Worm (Caenorhabditis elegans) whole organism, L4/young adult: ENCODE data around the gene bath-36.
A peak's percentile ranks its signal among the peaks of the same experiment; 100 is the strongest.

Experiments used
- W03F9.2 ChIP-seq: fragments of 150-350 bp; optimal IDR thresholded peaks from 2 replicates; lab custom pipeline; 2014; ENCODE audit warnings: missing biosample characterization, missing genetic modification characterization
- dao-5 ChIP-seq: sonication (generic microtip); optimal IDR thresholded peaks from 2 replicates; lab custom pipeline; 2016; ENCODE audit warnings: missing genotype, missing genetic modification characterization, moderate library complexity, missing compliant biosample characterization
- him-1 ChIP-seq: sonication (generic microtip); optimal IDR thresholded peaks from 2 replicates; lab custom pipeline; 2016; ENCODE audit warnings: missing genotype, missing genetic modification reagents, missing genetic modification characterization, missing compliant biosample characterization

The bath-36 gene

DNA sequence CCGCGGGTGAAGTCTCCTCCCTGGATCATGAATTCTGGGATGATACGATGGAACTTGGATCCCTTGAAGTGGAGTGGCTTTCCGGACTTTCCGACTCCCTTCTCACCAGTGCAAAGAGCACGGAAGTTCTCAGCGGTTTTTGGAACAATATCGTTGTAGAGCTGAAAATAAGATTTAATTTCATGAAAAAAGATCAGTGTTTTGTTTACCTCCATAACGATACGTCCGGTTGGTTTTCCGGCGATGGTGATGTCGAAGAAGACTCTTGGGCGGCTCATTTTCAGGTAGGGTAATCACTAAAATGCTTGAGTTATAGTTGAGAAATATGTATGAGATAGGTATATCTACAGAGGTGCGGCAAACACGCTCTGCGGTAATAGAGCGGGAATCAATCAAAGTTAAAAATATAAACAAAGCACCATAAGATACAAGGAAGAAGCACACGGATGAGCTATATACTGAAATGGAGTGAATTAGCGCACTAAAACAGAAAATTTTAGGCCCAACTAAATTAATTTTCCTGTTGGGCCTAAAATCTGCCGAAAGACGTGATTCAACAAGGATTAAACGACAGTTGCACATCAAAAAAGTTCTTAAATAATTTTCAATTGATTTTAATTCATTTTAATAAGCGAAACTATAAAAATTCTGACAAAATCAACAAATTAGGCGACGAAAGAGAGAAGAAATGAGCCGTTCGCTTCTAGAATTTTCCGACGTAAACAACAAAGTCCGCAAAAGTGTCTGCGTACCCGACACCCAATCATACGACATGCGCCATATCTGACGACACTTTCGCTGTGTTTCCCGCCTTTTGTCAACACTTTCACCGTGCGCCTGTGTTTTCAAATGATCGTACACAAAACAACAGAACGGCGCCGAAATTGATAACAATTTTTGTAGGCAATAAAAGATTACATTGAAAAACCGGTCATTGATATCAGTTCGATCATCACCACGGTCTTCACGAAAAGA is at the start of gene bath-36, which contains the start of gene cyn-7:
bath-36 (plus strand) TSS at position 806 of the 975 bp plus-strand sequence.
cyn-7 (minus strand) TSS at position 296 of the 975 bp plus-strand sequence.
- TF ChIP-seq W03F9.2 (tag; lab: Kevin White, UChicago) (peak; percentile 51), dao-5 (tag; lab: Kevin White, UChicago) (no peak)

DNA sequence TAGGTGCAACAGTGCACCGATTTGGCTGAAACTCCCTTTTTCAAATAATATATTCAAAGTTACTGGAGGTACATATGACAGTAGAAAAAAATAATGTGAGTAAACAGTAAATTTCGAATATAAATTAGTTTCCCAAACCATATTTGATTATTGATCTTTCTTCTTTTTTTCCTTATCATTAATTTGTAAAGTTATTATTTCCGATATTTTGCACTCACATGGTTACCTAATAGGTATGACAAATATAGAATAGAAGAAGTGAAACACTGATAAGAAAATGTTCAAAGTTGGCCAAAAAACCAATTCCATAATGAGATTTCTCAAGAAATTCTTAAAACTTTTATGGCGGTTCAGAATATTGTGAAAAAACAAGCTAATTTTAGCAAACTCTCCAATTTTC is 47.9 kb upstream of the bath-36 start:
- TF ChIP-seq W03F9.2 (tag; lab: Kevin White, UChicago) (no peak), him-1 (no peak), dao-5 (tag; lab: Kevin White, UChicago) (no peak)

DNA sequence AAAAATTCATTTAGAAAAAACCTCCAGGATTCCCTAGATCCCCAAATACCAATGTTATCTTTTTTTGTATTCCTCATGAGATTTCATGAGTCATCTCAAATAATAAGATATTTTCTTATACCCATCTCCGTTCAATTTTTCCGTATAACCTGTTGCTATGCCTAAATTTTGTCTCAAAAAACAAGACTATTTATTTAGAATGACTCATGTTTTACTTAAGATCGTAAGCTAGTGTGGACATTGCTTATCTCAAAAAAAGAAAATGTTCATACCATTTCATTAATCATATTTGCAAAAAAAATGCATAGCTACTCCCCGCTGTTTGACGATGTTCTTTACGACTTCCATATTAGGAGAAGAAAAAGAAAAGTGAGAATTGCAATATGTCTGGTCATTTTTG is 47.4 kb upstream of the bath-36 start, which contains the start of gene K08F9.3:
K08F9.3 (plus strand) TSS at position 301 of the 400 bp plus-strand sequence.
- TF ChIP-seq dao-5 (tag; lab: Kevin White, UChicago) (no peak), him-1 (no peak), W03F9.2 (tag; lab: Kevin White, UChicago) (no peak)

DNA sequence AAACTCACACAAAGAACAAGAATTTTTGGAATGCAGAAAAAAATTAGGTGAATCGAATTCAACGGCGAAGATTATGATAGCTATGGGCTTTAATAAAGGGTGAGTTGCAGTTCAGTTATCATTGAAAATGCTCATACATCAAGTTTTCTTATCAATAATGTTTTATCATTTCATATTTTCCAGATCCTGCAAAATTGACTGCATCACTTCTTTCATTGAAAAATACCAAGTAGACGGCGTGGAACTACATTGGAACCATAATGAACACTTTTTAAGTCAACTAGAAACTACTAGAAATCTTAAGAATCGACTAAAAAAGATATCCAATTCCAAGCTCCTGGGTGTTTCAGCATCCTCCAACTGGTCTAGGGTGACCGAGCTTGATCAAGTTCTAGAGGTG is 44.4 kb upstream of the bath-36 start, which contains the start of gene K08F9.1:
K08F9.1 (minus strand) TSS at position 101 of the 400 bp plus-strand sequence.
- no peak for TF ChIP-seq dao-5 (tag; lab: Kevin White, UChicago)
- TF ChIP-seq W03F9.2 (tag; lab: Kevin White, UChicago), result no peak
- TF ChIP-seq him-1, result no peak

DNA sequence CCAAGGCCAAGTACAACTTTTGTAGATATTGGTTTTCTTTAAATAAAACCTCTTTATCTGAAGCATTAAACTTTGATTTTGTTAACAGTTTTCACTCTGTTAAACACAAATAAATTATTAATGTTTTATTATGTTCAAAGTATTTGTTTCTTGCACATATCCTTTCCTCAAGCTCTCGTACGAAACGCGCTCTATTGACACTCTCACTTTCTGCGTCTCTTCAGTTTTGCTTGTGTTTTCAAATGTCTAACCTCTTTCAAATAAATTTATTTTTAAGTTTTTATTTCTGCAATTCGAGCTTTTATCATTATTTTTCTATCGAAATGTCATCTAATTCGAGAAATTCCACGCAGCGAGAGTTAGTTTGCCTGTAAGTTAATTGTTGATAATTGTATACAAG is 43.9 kb upstream of the bath-36 start, which contains the start of gene K08F9.4:
K08F9.4 (plus strand) TSS at position 222 of the 400 bp plus-strand sequence.
- TF ChIP-seq him-1 (no peak), dao-5 (tag; lab: Kevin White, UChicago) (no peak), W03F9.2 (tag; lab: Kevin White, UChicago) (peak; percentile 64)

DNA sequence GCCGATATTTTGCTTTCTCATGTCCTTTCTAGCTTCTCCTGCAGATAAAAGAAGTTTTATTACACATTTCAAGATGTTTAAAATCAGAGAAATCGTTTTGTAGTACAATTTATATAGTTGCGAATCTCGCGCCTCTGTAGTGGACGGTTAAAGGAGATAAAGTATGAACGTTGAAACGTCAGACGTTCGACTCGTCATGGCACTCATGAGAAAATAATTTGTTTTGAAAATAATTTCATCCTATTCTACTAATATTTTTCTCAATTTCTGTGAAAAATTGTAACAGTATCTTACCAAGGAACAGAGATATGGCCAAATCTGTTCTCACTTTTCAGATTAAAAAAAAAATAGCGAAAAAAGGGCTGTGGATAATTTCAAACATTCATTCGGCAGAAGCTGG is 39.9 kb upstream of the bath-36 start, which contains the start of gene T09F5.20:
T09F5.20 (minus strand) TSS at position 101 of the 400 bp plus-strand sequence.
- TF ChIP-seq W03F9.2 (tag; lab: Kevin White, UChicago), result no peak
- TF ChIP-seq him-1, result no peak
- TF ChIP-seq dao-5 (tag; lab: Kevin White, UChicago), result no peak

DNA sequence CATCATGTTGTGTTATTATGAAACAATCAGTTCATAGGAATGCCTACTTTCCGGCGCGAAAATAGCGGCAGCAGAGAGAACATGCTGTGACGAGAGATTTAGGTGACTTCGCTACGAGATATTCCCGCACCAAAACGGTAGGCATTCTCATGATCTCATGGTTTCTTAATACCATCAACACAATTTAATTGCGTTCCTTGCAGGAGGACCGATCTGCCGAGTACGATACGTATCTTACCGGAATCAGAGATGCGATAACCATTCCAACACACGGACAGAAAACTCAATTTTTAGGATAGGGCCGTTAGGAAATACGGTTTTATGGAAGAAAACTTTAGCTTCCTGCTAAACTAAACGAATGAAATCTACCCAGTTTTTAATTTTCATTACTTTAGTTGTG is 38.9 kb upstream of the bath-36 start, which contains the start of gene T09F5.1:
T09F5.1 (plus strand) TSS at position 301 of the 400 bp plus-strand sequence.
- no peak for TF ChIP-seq him-1
- no peak for TF ChIP-seq dao-5 (tag; lab: Kevin White, UChicago)
- no peak for TF ChIP-seq W03F9.2 (tag; lab: Kevin White, UChicago)

DNA sequence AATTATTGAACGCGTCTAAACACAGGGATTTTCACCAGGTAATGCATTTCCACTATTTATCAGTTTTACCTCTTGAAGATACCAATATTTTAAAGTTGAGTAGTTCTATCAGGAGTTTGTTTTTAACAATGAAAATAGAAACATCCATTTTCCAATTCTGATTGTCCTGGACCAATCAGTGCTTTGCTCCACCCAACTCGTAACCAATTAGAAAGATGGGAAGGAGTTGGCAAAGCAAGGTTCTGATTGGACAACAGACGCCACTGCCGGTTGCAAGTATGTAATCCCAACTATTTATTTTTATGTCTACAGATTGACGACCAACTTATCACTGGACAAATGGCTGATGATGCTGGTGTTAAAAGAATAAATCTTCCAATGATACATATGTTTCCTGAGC is 37.5 kb upstream of the bath-36 start:
- TF ChIP-seq dao-5 (tag; lab: Kevin White, UChicago) (no peak), W03F9.2 (tag; lab: Kevin White, UChicago) (no peak), him-1 (no peak)

DNA sequence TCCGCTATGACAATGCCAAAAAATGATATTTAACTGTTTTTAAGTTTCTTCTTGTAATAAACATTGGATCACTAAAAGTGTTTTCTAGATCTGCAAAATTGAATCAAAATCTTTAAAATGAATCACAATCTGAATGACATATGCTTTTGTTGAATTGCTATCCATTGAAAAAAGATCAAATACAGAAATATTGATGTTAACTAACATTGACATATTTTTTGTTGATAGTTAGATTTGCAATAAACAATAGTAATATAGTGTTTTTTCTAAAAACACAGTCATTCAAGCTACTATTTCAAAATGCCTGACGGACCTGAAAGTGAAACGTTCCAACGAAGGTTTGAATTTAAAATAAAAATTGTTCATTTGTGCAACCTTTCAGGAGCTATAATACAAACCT is 37.0 kb upstream of the bath-36 start, which contains the start of gene T09F5.2:
T09F5.2 (plus strand) TSS at position 301 of the 400 bp plus-strand sequence.
- no peak for TF ChIP-seq him-1
- TF ChIP-seq dao-5 (tag; lab: Kevin White, UChicago), result no peak

DNA sequence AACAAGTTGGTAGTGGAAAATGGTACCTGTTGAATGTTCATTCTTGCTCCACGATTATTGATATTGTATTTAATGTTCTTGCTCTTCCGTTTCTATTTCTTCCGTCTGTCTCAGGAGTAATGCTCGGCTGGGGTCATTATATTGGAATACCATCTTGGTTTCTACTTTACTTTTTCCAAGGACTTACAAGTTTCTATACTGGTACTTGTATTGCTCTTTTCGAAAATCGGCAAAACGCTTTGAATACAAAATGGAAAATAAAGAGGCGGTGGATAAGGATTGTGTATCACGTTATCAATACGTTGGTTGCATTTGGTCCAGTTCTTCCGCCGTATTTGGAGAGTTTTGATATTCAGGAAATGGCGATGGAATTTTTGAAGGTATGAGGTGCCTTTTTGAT is 35.7 kb upstream of the bath-36 start:
- TF ChIP-seq him-1, result no peak
- no peak for TF ChIP-seq W03F9.2 (tag; lab: Kevin White, UChicago)
- no peak for TF ChIP-seq dao-5 (tag; lab: Kevin White, UChicago)

DNA sequence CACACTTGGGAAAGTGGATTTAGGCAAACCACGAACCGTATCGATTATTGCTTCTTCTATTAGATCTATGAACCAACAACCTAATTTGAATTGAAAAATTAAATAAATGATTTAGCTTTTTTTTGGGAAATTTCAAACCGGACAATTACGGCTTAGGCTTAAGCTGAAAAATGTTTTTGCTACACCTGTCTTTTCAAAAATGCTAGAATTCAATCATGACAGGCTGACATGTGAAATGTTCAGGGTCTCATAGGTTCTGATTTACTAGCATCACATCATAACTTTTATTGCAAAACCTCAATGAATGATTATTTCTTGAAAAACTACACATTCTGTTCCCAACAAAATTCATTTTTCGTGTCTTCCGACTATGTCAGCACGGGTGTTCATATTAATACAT is 34.4 kb upstream of the bath-36 start, which contains the start of gene srh-55:
srh-55 (plus strand) TSS at position 301 of the 400 bp plus-strand sequence.
- TF ChIP-seq dao-5 (tag; lab: Kevin White, UChicago) (no peak), him-1 (no peak), W03F9.2 (tag; lab: Kevin White, UChicago) (no peak)

DNA sequence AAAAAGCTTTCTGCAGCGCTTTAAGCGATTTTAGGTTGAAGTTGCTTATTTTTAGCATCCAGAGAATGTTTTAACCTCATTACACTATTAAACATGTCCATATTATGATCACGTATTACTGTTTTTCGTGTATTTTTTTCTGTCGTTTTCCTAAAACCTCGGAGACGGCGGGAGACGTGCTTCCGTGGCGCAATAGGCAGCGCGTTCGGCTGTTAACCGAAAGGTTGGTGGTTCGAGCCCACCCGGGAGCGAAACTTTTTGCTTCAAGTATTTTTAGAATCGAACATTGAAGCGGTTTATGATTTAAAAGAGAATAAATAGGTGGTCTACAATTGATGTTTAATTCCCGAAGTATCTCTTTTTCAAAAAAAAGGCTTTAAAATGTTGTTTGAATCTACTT is 31.2 kb upstream of the bath-36 start:
- no peak for TF ChIP-seq dao-5 (tag; lab: Kevin White, UChicago)
- TF ChIP-seq him-1, result no peak
- TF ChIP-seq W03F9.2 (tag; lab: Kevin White, UChicago), result no peak

DNA sequence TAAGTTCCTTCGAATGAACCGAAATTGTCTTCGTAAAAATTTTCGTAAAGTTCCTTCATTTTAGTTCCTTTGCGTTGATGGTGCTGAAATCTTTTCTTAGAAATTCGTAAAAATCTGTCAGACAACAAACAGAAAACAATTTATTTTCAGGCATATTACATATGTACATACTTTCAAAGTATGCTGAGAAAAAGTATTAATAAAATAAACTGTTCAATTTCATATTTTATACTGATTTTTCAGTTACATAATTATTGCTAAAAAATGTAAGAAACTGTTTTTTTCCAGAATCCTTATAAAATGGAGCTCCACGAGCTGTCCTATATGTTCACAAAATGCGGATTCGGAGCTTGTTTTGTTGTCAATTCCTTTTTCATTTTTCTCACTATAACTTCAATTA is 29.0 kb upstream of the bath-36 start, which contains the start of gene str-45:
str-45 (plus strand) TSS at position 301 of the 400 bp plus-strand sequence.
- no peak for TF ChIP-seq W03F9.2 (tag; lab: Kevin White, UChicago)
- no peak for TF ChIP-seq him-1
- TF ChIP-seq dao-5 (tag; lab: Kevin White, UChicago), result no peak

DNA sequence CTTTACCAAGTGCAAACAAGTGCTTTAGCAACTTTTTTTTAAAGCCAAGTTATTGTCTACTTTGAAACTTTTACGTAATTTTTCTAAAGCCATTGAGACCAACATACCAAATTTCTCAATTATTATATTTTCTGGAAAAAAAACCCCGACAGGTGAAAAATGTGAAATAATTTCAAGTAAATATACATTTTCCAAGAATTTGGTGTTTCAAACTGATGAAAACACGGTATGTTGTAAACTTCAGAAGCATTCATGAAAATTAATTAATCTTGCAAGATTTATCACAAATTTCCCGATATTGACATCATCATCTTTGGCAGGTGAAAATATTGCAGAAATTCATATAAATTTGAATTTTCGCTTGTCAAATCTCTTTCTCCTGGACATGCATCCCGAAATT is 25.0 kb upstream of the bath-36 start, which contains the start of gene srz-11:
srz-11 (plus strand) TSS at position 386 of the 400 bp plus-strand sequence.
- TF ChIP-seq him-1 (no peak), W03F9.2 (tag; lab: Kevin White, UChicago) (no peak), dao-5 (tag; lab: Kevin White, UChicago) (no peak)
